Fruit fly (Drosophila melanogaster) whole organism, embryonic: ENCODE results near the gene CG3149.

Experiments
- Abd-B ChIP-seq: fragments of 200-800 bp; sonication (Bioruptor generic); optimal IDR thresholded peaks from 2 replicates; lab custom pipeline; 2018; ENCODE audit warnings: missing biosample characterization, mild to moderate bottlenecking, missing genetic modification characterization, moderate library complexity
- Adf1 ChIP-seq: fragments of 200-800 bp; sonication (Bioruptor generic); IDR thresholded peaks from 2 replicates; pipeline ENCODE4 v1.3.6; 2022; ENCODE audit warnings: missing biosample characterization, missing genetic modification characterization
- CG11085 ChIP-seq: fragments of 200-800 bp; sonication (Bioruptor generic); IDR thresholded peaks from 2 replicates; pipeline ENCODE4 v1.3.6; 2022; ENCODE audit warnings: missing biosample characterization, missing genetic modification characterization
- CG12236 ChIP-seq: fragments of 200-800 bp; sonication (Bioruptor generic); optimal IDR thresholded peaks from 2 replicates; lab custom pipeline; 2016; ENCODE audit warnings: missing biosample characterization, missing genetic modification characterization
- CG12659 ChIP-seq: fragments of 200-800 bp; sonication (Bioruptor generic); optimal IDR thresholded peaks from 3 replicates; lab custom pipeline; 2017; ENCODE audit warnings: mild to moderate bottlenecking, missing biosample characterization, missing genetic modification reagents, missing genetic modification characterization
- CG14860 ChIP-seq: fragments of 200-800 bp; sonication (Bioruptor generic); IDR thresholded peaks from 3 replicates; pipeline ENCODE4 v1.3.6; 2022; ENCODE audit warnings: missing biosample characterization, missing genetic modification characterization; ENCODE audit not compliant: partially characterized antibody
- CG14965 ChIP-seq: fragments of 200-800 bp; sonication (Bioruptor generic); optimal IDR thresholded peaks from 2 replicates; lab custom pipeline; 2016; ENCODE audit warnings: missing biosample characterization, missing genetic modification characterization, borderline replicate concordance
- CG16813 ChIP-seq: fragments of 200-800 bp; sonication (Bioruptor generic); IDR thresholded peaks from 3 replicates; pipeline ENCODE4 v1.3.6; 2022; ENCODE audit warnings: missing biosample characterization, missing genetic modification characterization; ENCODE audit not compliant: partially characterized antibody
- CG1832 ChIP-seq: fragments of 200-800 bp; sonication (Bioruptor generic); optimal IDR thresholded peaks from 2 replicates; lab custom pipeline; 2017; ENCODE audit warnings: missing biosample characterization, mild to moderate bottlenecking, missing genetic modification characterization, inconsistent platforms
- CG18764 ChIP-seq: fragments of 200-800 bp; sonication (Bioruptor generic); optimal IDR thresholded peaks from 3 replicates; lab custom pipeline; 2016; ENCODE audit warnings: missing biosample characterization, missing genetic modification characterization
- CG2678 ChIP-seq: fragments of 200-800 bp; sonication (Bioruptor generic); optimal IDR thresholded peaks from 3 replicates; lab custom pipeline; 2019; ENCODE audit warnings: missing biosample characterization, mild to moderate bottlenecking, missing genetic modification characterization, moderate library complexity
- CG30431 ChIP-seq: fragments of 200-800 bp; sonication (Bioruptor generic); optimal IDR thresholded peaks from 2 replicates; lab custom pipeline; 2017; ENCODE audit warnings: missing biosample characterization, missing genetic modification characterization
- CG31388 ChIP-seq: fragments of 200-800 bp; sonication (Bioruptor generic); optimal IDR thresholded peaks from 2 replicates; lab custom pipeline; 2016; ENCODE audit warnings: missing biosample characterization, missing genetic modification characterization
- CG32532 ChIP-seq: fragments of 200-800 bp; sonication (Bioruptor generic); IDR thresholded peaks from 2 replicates; pipeline ENCODE4 v1.3.6; 2022; ENCODE audit warnings: missing biosample characterization, missing genetic modification characterization
- CG4424 ChIP-seq: fragments of 200-800 bp; sonication (Bioruptor generic); optimal IDR thresholded peaks from 3 replicates; lab custom pipeline; 2016; ENCODE audit warnings: missing biosample characterization, missing genetic modification characterization
- CG4617 ChIP-seq: fragments of 200-800 bp; sonication (Bioruptor generic); optimal IDR thresholded peaks from 3 replicates; lab custom pipeline; 2016; ENCODE audit warnings: missing biosample characterization, missing genetic modification characterization, borderline replicate concordance
- CG4730 ChIP-seq: fragments of 200-800 bp; sonication (Bioruptor generic); IDR thresholded peaks from 2 replicates; pipeline ENCODE4 v1.3.6; 2022; ENCODE audit warnings: missing biosample characterization, missing genetic modification characterization
- CG6175 ChIP-seq: fragments of 200-800 bp; sonication (Bioruptor generic); IDR thresholded peaks from 3 replicates; pipeline ENCODE4 v1.3.6; 2022; ENCODE audit warnings: missing biosample characterization, missing genetic modification characterization
- CG6813 ChIP-seq: fragments of 200-800 bp; sonication (Bioruptor generic); optimal IDR thresholded peaks from 2 replicates; lab custom pipeline; 2017; ENCODE audit warnings: missing biosample characterization, missing genetic modification characterization, mild to moderate bottlenecking, moderate library complexity, missing genetic modification reagents
- CG7357 ChIP-seq: fragments of 200-800 bp; sonication (Bioruptor generic); IDR thresholded peaks from 3 replicates; pipeline ENCODE4 v1.3.6; 2022; ENCODE audit warnings: missing biosample characterization, missing genetic modification characterization
- CG8924 ChIP-seq: fragments of 200-800 bp; optimal IDR thresholded peaks from 3 replicates; lab custom pipeline; 2019; ENCODE audit warnings: missing biosample characterization, mild to moderate bottlenecking, missing genetic modification characterization, moderate library complexity
- CG9437 ChIP-seq: fragments of 200-800 bp; sonication (Bioruptor generic); optimal IDR thresholded peaks from 2 replicates; lab custom pipeline; 2018; ENCODE audit warnings: missing biosample characterization, mild to moderate bottlenecking, missing genetic modification characterization
- Camta ChIP-seq: fragments of 200-800 bp; sonication (Bioruptor generic); optimal IDR thresholded peaks from 2 replicates; lab custom pipeline; 2016; ENCODE audit warnings: missing biosample characterization, missing genetic modification characterization
- Chrac-16 ChIP-seq: fragments of 200-800 bp; sonication (Bioruptor generic); optimal IDR thresholded peaks from 3 replicates; lab custom pipeline; 2016; ENCODE audit warnings: missing biosample characterization, missing genetic modification characterization
- Dfd ChIP-seq, 2 experiments: fragments of >200 bp; optimal IDR thresholded peaks; 2 replicates each; lab custom pipeline; 2017; ENCODE audit warnings: missing biosample characterization in 2 of 2, missing genetic modification characterization in 2 of 2
- Eip74EF ChIP-seq, 2 experiments: fragments of 200-800 bp in 1 of 2; fragments of >200 bp in 1 of 2; sonication (Bioruptor generic) in 1 of 2; optimal IDR thresholded peaks; 2 replicates each; lab custom pipeline; 2017 to 2019; ENCODE audit warnings: missing biosample characterization in 2 of 2, missing genetic modification characterization in 2 of 2, mild to moderate bottlenecking in 1 of 2, moderate library complexity in 1 of 2
- Fer1 ChIP-seq: fragments of 200-800 bp; sonication (Bioruptor generic); optimal IDR thresholded peaks from 2 replicates; lab custom pipeline; 2017; ENCODE audit warnings: missing biosample characterization, mild to moderate bottlenecking, missing genetic modification characterization
- HHEX ChIP-seq: fragments of 200-800 bp; sonication (Bioruptor generic); optimal IDR thresholded peaks from 3 replicates; lab custom pipeline; 2017; ENCODE audit warnings: missing biosample characterization, mild to moderate bottlenecking, missing genetic modification characterization, missing genetic modification reagents
- HLH4C ChIP-seq: fragments of 200-800 bp; sonication (Bioruptor generic); IDR thresholded peaks from 3 replicates; pipeline ENCODE4 v1.3.6; 2022; ENCODE audit warnings: missing biosample characterization, missing genetic modification characterization; ENCODE audit not compliant: partially characterized antibody
- NK7.1 ChIP-seq: fragments of 200-800 bp; sonication (Bioruptor generic); optimal IDR thresholded peaks from 3 replicates; lab custom pipeline; 2016; ENCODE audit warnings: missing biosample characterization, missing genetic modification characterization
- Oli ChIP-seq: fragments of 200-800 bp; sonication (Bioruptor generic); optimal IDR thresholded peaks from 2 replicates; lab custom pipeline; 2018; ENCODE audit warnings: missing biosample characterization, mild to moderate bottlenecking, missing genetic modification characterization, moderate library complexity
- ash1 ChIP-seq: fragments of 200-800 bp; sonication (Bioruptor generic); optimal IDR thresholded peaks from 2 replicates; lab custom pipeline; 2018; ENCODE audit warnings: missing biosample characterization, mild to moderate bottlenecking, missing genetic modification characterization
- chif ChIP-seq, 2 experiments: fragments of 200-800 bp; sonication (Bioruptor generic); optimal IDR thresholded peaks; 3 replicates each; lab custom pipeline; 2016; ENCODE audit warnings: missing biosample characterization in 2 of 2, missing genetic modification characterization in 2 of 2
- fd64A ChIP-seq: fragments of 200-800 bp; sonication (Bioruptor generic); optimal IDR thresholded peaks from 3 replicates; lab custom pipeline; 2018; ENCODE audit warnings: missing biosample characterization, mild to moderate bottlenecking, missing genetic modification characterization
- inv ChIP-seq: fragments of 200-800 bp; sonication (Bioruptor generic); IDR thresholded peaks from 2 replicates; pipeline ENCODE4 v1.3.6; 2022; ENCODE audit warnings: missing biosample characterization, missing genetic modification characterization; ENCODE audit not compliant: partially characterized antibody
- kay ChIP-seq: fragments of 200-800 bp; sonication (Bioruptor generic); optimal IDR thresholded peaks from 2 replicates; lab custom pipeline; 2016; ENCODE audit warnings: missing biosample characterization, missing genetic modification characterization
- knrl ChIP-seq: fragments of 200-800 bp; sonication (Bioruptor generic); IDR thresholded peaks from 3 replicates; pipeline ENCODE4 v1.3.6; 2022; ENCODE audit warnings: missing biosample characterization, missing genetic modification characterization; ENCODE audit not compliant: partially characterized antibody
- luna ChIP-seq: fragments of 200-800 bp; sonication (Bioruptor generic); optimal IDR thresholded peaks from 2 replicates; lab custom pipeline; 2016; ENCODE audit warnings: missing biosample characterization, missing genetic modification characterization
- oc ChIP-seq: fragments of 200-800 bp; sonication (Bioruptor generic); optimal IDR thresholded peaks from 2 replicates; lab custom pipeline; 2018; ENCODE audit warnings: missing biosample characterization, mild to moderate bottlenecking, missing genetic modification characterization, moderate library complexity
- run ChIP-seq: fragments of 200-800 bp; sonication (Bioruptor generic); optimal IDR thresholded peaks from 3 replicates; lab custom pipeline; 2018; ENCODE audit warnings: missing biosample characterization, mild to moderate bottlenecking, missing genetic modification characterization
- shn ChIP-seq: fragments of 200-800 bp; sonication (Bioruptor generic); optimal IDR thresholded peaks from 3 replicates; lab custom pipeline; 2016; ENCODE audit warnings: missing biosample characterization, missing genetic modification characterization
- sug ChIP-seq: fragments of 200-800 bp; optimal IDR thresholded peaks from 2 replicates; lab custom pipeline; 2019; ENCODE audit warnings: missing biosample characterization, mild to moderate bottlenecking, missing genetic modification characterization, moderate library complexity
- tap ChIP-seq: fragments of 200-800 bp; optimal IDR thresholded peaks from 3 replicates; lab custom pipeline; 2019; ENCODE audit warnings: missing biosample characterization, mild to moderate bottlenecking, missing genetic modification characterization, moderate library complexity
- tx ChIP-seq: fragments of 200-800 bp; sonication (Bioruptor generic); optimal IDR thresholded peaks from 2 replicates; lab custom pipeline; 2016; ENCODE audit warnings: missing biosample characterization, missing genetic modification characterization
- vvl ChIP-seq: fragments of 200-800 bp; sonication (Bioruptor generic); IDR thresholded peaks from 2 replicates; pipeline ENCODE4 v1.3.6; 2022; ENCODE audit warnings: missing biosample characterization, missing genetic modification characterization
- wdn ChIP-seq: fragments of 200-800 bp; sonication (Bioruptor generic); IDR thresholded peaks from 2 replicates; pipeline ENCODE4 v1.3.6; 2022; ENCODE audit warnings: missing biosample characterization, missing genetic modification characterization
- wek ChIP-seq: fragments of 200-800 bp; sonication (Bioruptor generic); optimal IDR thresholded peaks from 3 replicates; lab custom pipeline; 2018; ENCODE audit warnings: missing biosample characterization, mild to moderate bottlenecking, missing genetic modification characterization, moderate library complexity
- z ChIP-seq: fragments of 200-800 bp; sonication (Bioruptor generic); IDR thresholded peaks from 3 replicates; pipeline ENCODE4 v1.3.6; 2022; ENCODE audit warnings: missing biosample characterization, missing genetic modification characterization
- zf30C ChIP-seq: fragments of 200-800 bp; sonication (Bioruptor generic); optimal IDR thresholded peaks from 3 replicates; lab custom pipeline; 2018; ENCODE audit warnings: missing biosample characterization, mild to moderate bottlenecking, missing genetic modification characterization

Gene CG3149

DNA sequence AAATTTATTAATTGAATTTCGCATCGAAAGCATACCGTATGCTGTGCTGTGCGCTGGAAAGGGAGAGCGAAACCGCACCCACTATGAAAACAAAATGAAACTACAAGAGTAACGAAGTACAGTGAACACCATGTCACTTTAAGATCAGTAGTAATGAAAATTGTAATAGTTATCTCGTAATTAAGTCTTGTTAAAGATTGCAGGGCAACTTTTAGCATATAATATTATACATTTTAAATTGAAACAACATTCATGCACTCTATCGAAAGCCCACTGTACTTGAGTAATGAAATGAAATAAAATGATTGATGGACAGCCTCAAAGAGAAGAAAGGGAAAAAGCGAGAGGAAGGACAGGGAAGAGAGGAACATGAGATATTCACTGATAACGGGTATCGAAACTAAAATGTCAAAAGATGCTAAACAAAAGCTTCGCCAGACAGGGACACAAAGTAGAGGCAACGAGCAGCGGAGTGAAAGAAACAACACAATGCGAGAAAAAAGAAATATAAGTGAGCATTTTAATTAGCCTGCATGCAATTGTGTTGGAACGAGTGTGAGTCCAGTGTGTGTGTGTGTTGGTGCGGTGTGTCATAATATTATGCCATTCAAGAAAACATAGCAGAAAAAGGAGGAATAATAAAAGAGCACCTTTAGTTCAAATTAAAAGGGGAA is 40.4 kb upstream of the CG3149 start (continued):
- TF ChIP-seq kay (peak; percentile 33), CG8924 (tag; lab: Kevin White, UChicago) (peak; percentile 84), sug (tag; lab: Kevin White, UChicago) (peak; percentile 26), tx (GFP tag; lab: Kevin White, UChicago) (peak; percentile 7), inv (GFP tag; lab: Robert Waterston, UW) (no peak), CG2678 (peak; percentile 82), Eip74EF (GFP tag; optimal IDR thresholded peaks at IDR 0.05; lab: Kevin White, UChicago) (peak in 1 of 2 experiments; percentile 77), Dfd (GFP tag; optimal IDR thresholded peaks at IDR 0.05; lab: Kevin White, UChicago) (no peak), vvl (GFP tag; lab: Robert Waterston, UW) (peak; percentile 84), CG9437 (peak; percentile 46), fd64A (GFP tag; lab: Kevin White, UChicago) (no peak), wek (GFP tag; lab: Kevin White, UChicago) (peak; percentile 14), CG7357 (GFP tag; lab: Robert Waterston, UW) (peak; percentile 61; the same call in 1 of the 3 replicates), CG12236 (GFP tag; lab: Kevin White, UChicago) (peak; percentile 15), CG31388 (GFP tag; lab: Kevin White, UChicago) (no peak), CG6175 (GFP tag; lab: Robert Waterston, UW) (0 out of 3 replicates have a peak, but pooled peaks have one; percentile 25), CG14860 (GFP tag; lab: Robert Waterston, UW) (no peak), CG11085 (GFP tag; lab: Robert Waterston, UW) (peak; percentile 54), NK7.1 (GFP tag; lab: Kevin White, UChicago) (peak; percentile 31), CG18764 (GFP tag; lab: Kevin White, UChicago) (peak; percentile 26), luna (GFP tag; lab: Kevin White, UChicago) (no peak), Oli (tag; lab: Kevin White, UChicago) (peak; percentile 86), CG4730 (GFP tag; lab: Robert Waterston, UW) (peak; percentile 66), CG6813 (GFP tag; lab: Kevin White, UChicago) (peak; percentile 58), CG14965 (GFP tag; lab: Kevin White, UChicago) (no peak), oc (tag; lab: Kevin White, UChicago) (peak; percentile 81), ash1 (no peak), CG16813 (GFP tag; lab: Robert Waterston, UW) (no peak), Camta (peak; percentile 38), knrl (GFP tag; lab: Robert Waterston, UW) (no peak), Chrac-16 (peak; percentile 70), tap (tag; lab: Kevin White, UChicago) (peak; percentile 74), HHEX (GFP tag; lab: Kevin White, UChicago) (peak; percentile 3), CG12659 (GFP tag; lab: Kevin White, UChicago) (peak; percentile 62), CG1832 (GFP tag; lab: Kevin White, UChicago) (no peak), Adf1 (GFP tag; lab: Robert Waterston, UW) (0 out of 2 replicates have a peak, but pooled peaks have one; percentile 32), CG4424 (GFP tag; lab: Kevin White, UChicago) (peak; percentile 61), wdn (peak; percentile 71), HLH4C (GFP tag; lab: Robert Waterston, UW) (no peak), chif (GFP tag; optimal IDR thresholded peaks at IDR 0.05; lab: Kevin White, UChicago) (peak; percentile 66 to 79), Abd-B (GFP tag; lab: Kevin White, UChicago) (peak; percentile 75), run (tag; lab: Kevin White, UChicago) (peak; percentile 25), z (no peak), CG32532 (GFP tag; lab: Robert Waterston, UW) (peak; percentile 82), CG4617 (GFP tag; lab: Kevin White, UChicago) (no peak), zf30C (no peak), Fer1 (GFP tag; lab: Kevin White, UChicago) (peak; percentile 81), shn (no peak), CG30431 (GFP tag; lab: Kevin White, UChicago) (peak; percentile 9)
